Fruit fly (Drosophila melanogaster) whole organism, embryonic: ENCODE data around the gene Mlp84B.

Source experiments
- Atf6 ChIP-seq: fragments of 200-800 bp; sonication (Bioruptor generic); IDR thresholded peaks from 2 replicates; pipeline ENCODE4 v1.3.6; 2022; ENCODE audit warnings: missing biosample characterization, missing genetic modification characterization
- B-H2 ChIP-seq: fragments of 200-800 bp; sonication (Bioruptor generic); optimal IDR thresholded peaks from 2 replicates; lab custom pipeline; 2018; ENCODE audit warnings: missing biosample characterization, mild to moderate bottlenecking, missing genetic modification characterization
- Bgb ChIP-seq: fragments of 200-800 bp; sonication (Bioruptor generic); IDR thresholded peaks from 2 replicates; pipeline ENCODE4 v1.3.6; 2022; ENCODE audit warnings: missing biosample characterization, missing genetic modification characterization; ENCODE audit not compliant: partially characterized antibody
- CG11247 ChIP-seq: fragments of 200-800 bp; sonication (Bioruptor generic); IDR thresholded peaks from 2 replicates; pipeline ENCODE4 v1.3.6; 2022; ENCODE audit warnings: missing biosample characterization, missing genetic modification characterization
- CG11398 ChIP-seq: fragments of 200-800 bp; sonication (Bioruptor generic); optimal IDR thresholded peaks from 2 replicates; lab custom pipeline; 2016; ENCODE audit warnings: missing biosample characterization, missing genetic modification characterization
- CG11695 ChIP-seq: fragments of 200-800 bp; sonication (Bioruptor generic); IDR thresholded peaks from 3 replicates; pipeline ENCODE4 v1.3.6; 2022; ENCODE audit warnings: missing biosample characterization, missing genetic modification characterization
- CG12071 ChIP-seq: fragments of 200-800 bp; sonication (Bioruptor generic); optimal IDR thresholded peaks from 3 replicates; lab custom pipeline; 2018; ENCODE audit warnings: missing biosample characterization, mild to moderate bottlenecking, missing genetic modification characterization
- CG12219 ChIP-seq: fragments of 200-800 bp; sonication (Bioruptor generic); optimal IDR thresholded peaks from 3 replicates; lab custom pipeline; 2018; ENCODE audit warnings: missing biosample characterization, mild to moderate bottlenecking, missing genetic modification characterization
- CG14441 ChIP-seq: fragments of 200-800 bp; sonication (Bioruptor generic); IDR thresholded peaks from 2 replicates; pipeline ENCODE4 v1.3.6; 2022; ENCODE audit warnings: missing biosample characterization, missing genetic modification characterization
- CG14710 ChIP-seq: fragments of 200-800 bp; sonication (Bioruptor generic); optimal IDR thresholded peaks from 3 replicates; lab custom pipeline; 2019; ENCODE audit warnings: missing biosample characterization, mild to moderate bottlenecking, missing genetic modification characterization, moderate library complexity
- CG17328 ChIP-seq: fragments of 200-800 bp; sonication (Bioruptor generic); IDR thresholded peaks from 2 replicates; pipeline ENCODE4 v1.3.6; 2022; ENCODE audit warnings: missing biosample characterization, missing genetic modification characterization
- CG17802 ChIP-seq: fragments of 200-800 bp; sonication (Bioruptor generic); optimal IDR thresholded peaks from 2 replicates; lab custom pipeline; 2018; ENCODE audit warnings: missing biosample characterization, mild to moderate bottlenecking, missing genetic modification characterization, moderate library complexity
- CG2120 ChIP-seq: fragments of 200-800 bp; sonication (Bioruptor generic); optimal IDR thresholded peaks from 3 replicates; lab custom pipeline; 2016; ENCODE audit warnings: missing biosample characterization, missing genetic modification characterization
- CG2202 ChIP-seq: fragments of 200-800 bp; sonication (Bioruptor generic); optimal IDR thresholded peaks from 2 replicates; lab custom pipeline; 2018; ENCODE audit warnings: missing biosample characterization, mild to moderate bottlenecking, missing genetic modification characterization
- CG2889 ChIP-seq: fragments of 200-800 bp; sonication (Bioruptor generic); IDR thresholded peaks from 3 replicates; pipeline ENCODE4 v1.3.6; 2022; ENCODE audit warnings: missing biosample characterization, missing genetic modification characterization
- CG3065 ChIP-seq: fragments of 200-800 bp; sonication (Bioruptor generic); optimal IDR thresholded peaks from 2 replicates; lab custom pipeline; 2016; ENCODE audit warnings: missing biosample characterization, missing genetic modification characterization
- CG31365 ChIP-seq: fragments of 200-800 bp; sonication (Bioruptor generic); optimal IDR thresholded peaks from 2 replicates; lab custom pipeline; 2018; ENCODE audit warnings: missing biosample characterization, mild to moderate bottlenecking, missing genetic modification characterization
- CG42726 ChIP-seq: fragments of 200-800 bp; sonication (Bioruptor generic); IDR thresholded peaks from 2 replicates; pipeline ENCODE4 v1.3.6; 2022; ENCODE audit warnings: missing biosample characterization, missing genetic modification characterization; ENCODE audit not compliant: partially characterized antibody
- CG4820 ChIP-seq: fragments of 200-800 bp; sonication (Bioruptor generic); optimal IDR thresholded peaks from 3 replicates; lab custom pipeline; 2016; ENCODE audit warnings: missing biosample characterization, missing genetic modification characterization
- CG9215 ChIP-seq: fragments of 200-800 bp; sonication (Bioruptor generic); IDR thresholded peaks from 2 replicates; pipeline ENCODE4 v1.3.6; 2022; ENCODE audit warnings: missing biosample characterization, missing genetic modification characterization
- CHES-1-like ChIP-seq: fragments of 200-800 bp; sonication (Bioruptor generic); optimal IDR thresholded peaks from 2 replicates; lab custom pipeline; 2016; ENCODE audit warnings: missing biosample characterization, missing genetic modification characterization
- Camta ChIP-seq: fragments of 200-800 bp; sonication (Bioruptor generic); optimal IDR thresholded peaks from 2 replicates; lab custom pipeline; 2016; ENCODE audit warnings: missing biosample characterization, missing genetic modification characterization
- D19A ChIP-seq: fragments of 200-800 bp; optimal IDR thresholded peaks from 3 replicates; lab custom pipeline; 2019; ENCODE audit warnings: missing biosample characterization, mild to moderate bottlenecking, missing genetic modification characterization, moderate library complexity
- Fer2 ChIP-seq: fragments of 200-800 bp; sonication (Bioruptor generic); optimal IDR thresholded peaks from 2 replicates; lab custom pipeline; 2018; ENCODE audit warnings: missing biosample characterization, mild to moderate bottlenecking, missing genetic modification characterization, moderate library complexity
- MTF-1 ChIP-seq: fragments of 200-800 bp; sonication (Bioruptor generic); optimal IDR thresholded peaks from 2 replicates; lab custom pipeline; 2018; ENCODE audit warnings: missing biosample characterization, mild to moderate bottlenecking, missing genetic modification characterization, borderline replicate concordance
- NFAT ChIP-seq: fragments of 200-800 bp; sonication (Bioruptor generic); IDR thresholded peaks from 2 replicates; pipeline ENCODE4 v1.3.6; 2022; ENCODE audit warnings: missing biosample characterization, missing genetic modification characterization
- Sox102F ChIP-seq: fragments of 200-800 bp; sonication (Bioruptor generic); optimal IDR thresholded peaks from 2 replicates; lab custom pipeline; 2018; ENCODE audit warnings: missing biosample characterization, mild to moderate bottlenecking, missing genetic modification characterization, moderate library complexity
- Sry-δ ChIP-seq: fragments of 200-800 bp; sonication (Bioruptor generic); optimal IDR thresholded peaks from 2 replicates; lab custom pipeline; 2016; ENCODE audit warnings: missing biosample characterization, missing genetic modification characterization
- Stat92E ChIP-seq, 3 experiments: fragments of >200 bp in 2 of 3; fragments of 200-800 bp in 1 of 3; sonication (Bioruptor generic) in 1 of 3; optimal IDR thresholded peaks; 2 replicates each; lab custom pipeline; 2017 to 2019; ENCODE audit warnings: missing biosample characterization in 3 of 3, missing genetic modification characterization in 3 of 3, mild to moderate bottlenecking in 1 of 3, moderate library complexity in 1 of 3
- YL-1 ChIP-seq: fragments of 200-800 bp; sonication (Bioruptor generic); optimal IDR thresholded peaks from 3 replicates; lab custom pipeline; 2017; ENCODE audit warnings: missing biosample characterization, mild to moderate bottlenecking, missing genetic modification characterization
- az2 ChIP-seq: fragments of 200-800 bp; sonication (Bioruptor generic); optimal IDR thresholded peaks from 3 replicates; lab custom pipeline; 2016; ENCODE audit warnings: missing biosample characterization, missing genetic modification characterization
- bsh ChIP-seq, 2 experiments: fragments of 200-800 bp; sonication (Bioruptor generic); optimal IDR thresholded peaks; 2 replicates each; lab custom pipeline; 2017 to 2018; ENCODE audit warnings: mild to moderate bottlenecking in 2 of 2, missing biosample characterization in 2 of 2, missing genetic modification characterization in 2 of 2, moderate library complexity in 1 of 2
- chinmo ChIP-seq: fragments of 200-800 bp; sonication (Bioruptor generic); IDR thresholded peaks from 4 replicates; pipeline ENCODE4 v1.3.6; 2022; ENCODE audit warnings: missing biosample characterization, missing genetic modification characterization; ENCODE audit not compliant: partially characterized antibody
- fd96Cb ChIP-seq: fragments of 200-800 bp; sonication (Bioruptor generic); optimal IDR thresholded peaks from 2 replicates; lab custom pipeline; 2018; ENCODE audit warnings: missing biosample characterization, mild to moderate bottlenecking, missing genetic modification characterization, moderate library complexity
- hth ChIP-seq: fragments of >200 bp; optimal IDR thresholded peaks from 2 replicates; lab custom pipeline; 2017; ENCODE audit warnings: inconsistent platforms
- odd ChIP-seq: fragments of 200-800 bp; sonication (Bioruptor generic); optimal IDR thresholded peaks from 2 replicates; lab custom pipeline; 2017; ENCODE audit warnings: missing biosample characterization, mild to moderate bottlenecking, missing genetic modification characterization
- pan ChIP-seq, 4 experiments: fragments of >200 bp in 3 of 4; fragments of 200-800 bp in 1 of 4; sonication (Bioruptor generic) in 1 of 4; optimal IDR thresholded peaks in 3 of 4; IDR thresholded peaks in 1 of 4; 2 replicates each; pipeline versions ENCODE4 v1.3.6 to Lab custom; 2017 to 2022; ENCODE audit warnings: missing biosample characterization in 2 of 4, missing genetic modification characterization in 2 of 4, mixed read lengths in 1 of 4
- pnt ChIP-seq: fragments of 200-800 bp; sonication (Bioruptor generic); optimal IDR thresholded peaks from 3 replicates; lab custom pipeline; 2016; ENCODE audit warnings: missing biosample characterization, missing genetic modification characterization
- sens ChIP-seq: fragments of 200-800 bp; sonication (Bioruptor generic); peaks from one replicate; lab custom pipeline; 2016; ENCODE audit warnings: missing biosample characterization, missing genetic modification characterization
- seq ChIP-seq: fragments of 200-800 bp; sonication (Bioruptor generic); IDR thresholded peaks from 2 replicates; pipeline ENCODE4 v1.3.6; 2022; ENCODE audit warnings: missing biosample characterization, missing genetic modification characterization
- sob ChIP-seq: fragments of 200-800 bp; sonication (Bioruptor generic); IDR thresholded peaks from 2 replicates; pipeline ENCODE4 v1.3.6; 2022; ENCODE audit warnings: missing biosample characterization, missing genetic modification characterization
- ssp ChIP-seq: fragments of 200-800 bp; sonication (Bioruptor generic); IDR thresholded peaks from 2 replicates; pipeline ENCODE4 v1.3.6; 2022; ENCODE audit warnings: missing biosample characterization, missing genetic modification characterization
- sug ChIP-seq: fragments of 200-800 bp; optimal IDR thresholded peaks from 2 replicates; lab custom pipeline; 2019; ENCODE audit warnings: missing biosample characterization, mild to moderate bottlenecking, missing genetic modification characterization, moderate library complexity
- tll ChIP-seq, 2 experiments: fragments of 200-800 bp in 1 of 2; fragments of >200 bp in 1 of 2; sonication (Bioruptor generic) in 1 of 2; optimal IDR thresholded peaks; 2 replicates each; lab custom pipeline; 2017 to 2019; ENCODE audit warnings: missing biosample characterization in 2 of 2, missing genetic modification characterization in 2 of 2, mild to moderate bottlenecking in 1 of 2, moderate library complexity in 1 of 2
- trh ChIP-seq: fragments of 200-800 bp; sonication (Bioruptor generic); optimal IDR thresholded peaks from 2 replicates; lab custom pipeline; 2016; ENCODE audit warnings: missing biosample characterization, missing genetic modification characterization
- ttk ChIP-seq: fragments of 200-800 bp; sonication (Bioruptor generic); IDR thresholded peaks from 2 replicates; pipeline ENCODE4 v2.1.2; 2022; ENCODE audit warnings: missing biosample characterization, missing genetic modification characterization
- vfl ChIP-seq: fragments of 200-800 bp; sonication (Bioruptor generic); optimal IDR thresholded peaks from 2 replicates; lab custom pipeline; 2016; ENCODE audit warnings: missing biosample characterization, missing genetic modification characterization
- vvl ChIP-seq: fragments of 200-800 bp; sonication (Bioruptor generic); IDR thresholded peaks from 2 replicates; pipeline ENCODE4 v1.3.6; 2022; ENCODE audit warnings: missing biosample characterization, missing genetic modification characterization
- zen2 ChIP-seq: fragments of 200-800 bp; sonication (Bioruptor generic); IDR thresholded peaks from 3 replicates; pipeline ENCODE4 v1.3.6; 2022; ENCODE audit warnings: missing biosample characterization, missing genetic modification characterization; ENCODE audit not compliant: partially characterized antibody

Mlp84B gene

dm6 chr3R:7091904-7092303, 25.6 kb downstream of the Mlp84B start (continued):
- TF ChIP-seq MTF-1 (GFP tag; lab: Kevin White, UChicago): no peak
- TF ChIP-seq CG17328: no peak
- no peak for TF ChIP-seq CG9215 (GFP tag; lab: Robert Waterston, UW)
- peak; percentile 20 for TF ChIP-seq Camta (GFP tag; lab: Kevin White, UChicago)
- TF ChIP-seq chinmo (GFP tag; lab: Robert Waterston, UW): no peak
- TF ChIP-seq Sox102F: no peak
- peak; percentile 43 for TF ChIP-seq CHES-1-like (GFP tag; lab: Kevin White, UChicago)
- peak; percentile 84 for TF ChIP-seq Bgb (GFP tag; lab: Robert Waterston, UW)
- TF ChIP-seq CG11398 (GFP tag; lab: Kevin White, UChicago): no peak
- peak; percentile 91 for TF ChIP-seq sens
- TF ChIP-seq hth (lab: Kevin White, UChicago): no peak
- no peak for TF ChIP-seq CG17802 (tag; lab: Kevin White, UChicago)
- TF ChIP-seq CG12071 (GFP tag; lab: Kevin White, UChicago): no peak
- peak; percentile 11 for TF ChIP-seq az2 (GFP tag; lab: Kevin White, UChicago)
- no peak for TF ChIP-seq CG3065 (GFP tag; lab: Kevin White, UChicago)
- TF ChIP-seq CG12219 (GFP tag; lab: Kevin White, UChicago): no peak
- TF ChIP-seq sug (tag; lab: Kevin White, UChicago): peak; percentile 36
- TF ChIP-seq Fer2 (tag; lab: Kevin White, UChicago): no peak
- peak; percentile 86 for TF ChIP-seq Sry-δ (GFP tag; lab: Kevin White, UChicago)
- peak in 1 of 2 experiments; percentile 16 for TF ChIP-seq bsh (GFP tag; optimal IDR thresholded peaks at IDR 0.05; lab: Kevin White, UChicago)

DNA sequence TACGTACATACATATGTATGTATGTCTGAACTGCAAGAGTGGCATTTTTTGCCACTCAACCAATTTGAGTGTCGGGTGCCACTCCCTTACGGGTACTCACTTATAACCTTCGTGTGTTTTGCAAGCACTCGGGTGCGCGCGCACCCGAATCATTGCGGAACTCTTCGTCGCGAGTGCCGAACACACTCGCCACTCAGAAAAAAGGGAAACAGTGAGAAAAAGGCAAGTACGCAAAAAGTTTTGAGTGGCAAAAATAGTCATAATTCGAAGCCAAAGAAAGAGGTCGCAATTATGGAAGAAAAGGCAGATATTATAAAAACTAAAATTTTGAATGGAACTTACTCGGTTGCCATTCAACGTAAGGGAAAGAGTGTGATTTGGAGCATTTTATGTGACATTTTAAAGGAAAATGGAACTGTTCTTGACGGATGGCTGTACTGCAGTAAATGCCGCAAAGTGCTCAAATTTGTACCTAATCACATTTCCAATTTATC, 27.1 kb downstream of the Mlp84B start:
- no peak for TF ChIP-seq CG11247
- TF ChIP-seq ttk: no peak
- TF ChIP-seq pnt (GFP tag; lab: Kevin White, UChicago): no peak
- no peak for TF ChIP-seq pan (optimal IDR thresholded peaks at IDR 0.05; lab: Kevin White, UChicago)
- no peak for TF ChIP-seq pan (GFP tag; optimal IDR thresholded peaks at IDR 0.05 in 1 of 2, IDR thresholded peaks at IDR 0.05 in 1 of 2)
- no peak for TF ChIP-seq CG11695
- no peak for TF ChIP-seq CG2202
- no peak for TF ChIP-seq ssp (GFP tag; lab: Robert Waterston, UW)
- TF ChIP-seq CG31365 (tag; lab: Kevin White, UChicago): peak; percentile 10
- TF ChIP-seq CG2120: peak; percentile 20
- no peak for TF ChIP-seq CG4820 (GFP tag; lab: Kevin White, UChicago)
- TF ChIP-seq Stat92E (GFP tag; optimal IDR thresholded peaks at IDR 0.05; lab: Kevin White, UChicago): no peak
- no peak for TF ChIP-seq YL-1
- TF ChIP-seq vfl (GFP tag; lab: Kevin White, UChicago): no peak
- no peak for TF ChIP-seq NFAT
- TF ChIP-seq CG42726 (GFP tag; lab: Robert Waterston, UW): no peak
- no peak for TF ChIP-seq zen2 (GFP tag; lab: Robert Waterston, UW)
- no peak for TF ChIP-seq CG14710 (tag; lab: Kevin White, UChicago)
- 0 out of 2 replicates have a peak, but pooled peaks have one; percentile 7 for TF ChIP-seq Atf6 (GFP tag; lab: Robert Waterston, UW)
- 0 out of 2 replicates have a peak, but pooled peaks have one; percentile 15 for TF ChIP-seq sob
- TF ChIP-seq odd (GFP tag; lab: Kevin White, UChicago): no peak
- TF ChIP-seq B-H2 (GFP tag; lab: Kevin White, UChicago): peak; percentile 25
- no peak for TF ChIP-seq vvl (GFP tag; lab: Robert Waterston, UW)
- no peak for TF ChIP-seq trh (GFP tag; lab: Kevin White, UChicago)
- 0 out of 2 replicates have a peak, but pooled peaks have one; percentile 5 for TF ChIP-seq seq (GFP tag; lab: Robert Waterston, UW)
- TF ChIP-seq CG2889 (GFP tag; lab: Robert Waterston, UW): no peak
- 0 out of 2 replicates have a peak, but pooled peaks have one; percentile 7 for TF ChIP-seq CG14441 (GFP tag; lab: Robert Waterston, UW)
- no peak for TF ChIP-seq tll (GFP tag; optimal IDR thresholded peaks at IDR 0.05; lab: Kevin White, UChicago)
- TF ChIP-seq fd96Cb (tag; lab: Kevin White, UChicago): no peak
- TF ChIP-seq D19A (tag; lab: Kevin White, UChicago): no peak
